Fruit fly (Drosophila melanogaster) whole organism, embryonic: Measurements from ENCODE around the gene Gr64f.

ENCODE experiments used
- B-H2 ChIP-seq: fragments of 200-800 bp; sonication (Bioruptor generic); optimal IDR thresholded peaks from 2 replicates; lab custom pipeline; 2018; ENCODE audit warnings: missing biosample characterization, mild to moderate bottlenecking, missing genetic modification characterization
- CG10565 ChIP-seq: fragments of 200-800 bp; sonication (Bioruptor generic); optimal IDR thresholded peaks from 3 replicates; lab custom pipeline; 2016; ENCODE audit warnings: missing biosample characterization, mild to moderate bottlenecking, missing genetic modification characterization
- CG11560 ChIP-seq: fragments of 200-800 bp; sonication (Bioruptor generic); IDR thresholded peaks from 3 replicates; pipeline ENCODE4 v1.3.6; 2022; ENCODE audit warnings: missing biosample characterization, missing genetic modification characterization
- CG12744 ChIP-seq: fragments of 200-800 bp; sonication (Bioruptor generic); optimal IDR thresholded peaks from 2 replicates; lab custom pipeline; 2016; ENCODE audit warnings: missing biosample characterization, missing genetic modification characterization
- CG12942 ChIP-seq: fragments of 200-800 bp; sonication (Bioruptor generic); optimal IDR thresholded peaks from 3 replicates; lab custom pipeline; 2016; ENCODE audit warnings: missing biosample characterization, missing genetic modification characterization
- CG13296 ChIP-seq: fragments of 200-800 bp; sonication (Bioruptor generic); optimal IDR thresholded peaks from 3 replicates; lab custom pipeline; 2018; ENCODE audit warnings: missing biosample characterization, mild to moderate bottlenecking, missing genetic modification characterization
- CG13624 ChIP-seq: fragments of 200-800 bp; sonication (Bioruptor generic); optimal IDR thresholded peaks from 2 replicates; lab custom pipeline; 2016; ENCODE audit warnings: missing biosample characterization, missing genetic modification characterization
- CG18262 ChIP-seq: fragments of 200-800 bp; optimal IDR thresholded peaks from 3 replicates; lab custom pipeline; 2019; ENCODE audit warnings: missing biosample characterization, mild to moderate bottlenecking, missing genetic modification characterization, moderate library complexity
- CG18599 ChIP-seq: fragments of 200-800 bp; sonication (Bioruptor generic); optimal IDR thresholded peaks from 3 replicates; lab custom pipeline; 2017; ENCODE audit warnings: missing biosample characterization, missing genetic modification characterization, mild to moderate bottlenecking, moderate library complexity, missing genetic modification reagents
- CG2120 ChIP-seq: fragments of 200-800 bp; sonication (Bioruptor generic); optimal IDR thresholded peaks from 3 replicates; lab custom pipeline; 2016; ENCODE audit warnings: missing biosample characterization, missing genetic modification characterization
- CG3163 ChIP-seq: fragments of 200-800 bp; sonication (Bioruptor generic); optimal IDR thresholded peaks from 3 replicates; lab custom pipeline; 2016; ENCODE audit warnings: missing biosample characterization, missing genetic modification characterization
- CG42726 ChIP-seq: fragments of 200-800 bp; sonication (Bioruptor generic); IDR thresholded peaks from 2 replicates; pipeline ENCODE4 v1.3.6; 2022; ENCODE audit warnings: missing biosample characterization, missing genetic modification characterization; ENCODE audit not compliant: partially characterized antibody
- CG4360 ChIP-seq: fragments of 200-800 bp; sonication (Bioruptor generic); IDR thresholded peaks from 2 replicates; pipeline ENCODE4 v1.3.6; 2022; ENCODE audit warnings: missing biosample characterization, missing genetic modification characterization
- CG4617 ChIP-seq: fragments of 200-800 bp; sonication (Bioruptor generic); optimal IDR thresholded peaks from 3 replicates; lab custom pipeline; 2016; ENCODE audit warnings: missing biosample characterization, missing genetic modification characterization, borderline replicate concordance
- CG4707 ChIP-seq: fragments of 200-800 bp; sonication (Bioruptor generic); optimal IDR thresholded peaks from 2 replicates; lab custom pipeline; 2018; ENCODE audit warnings: missing biosample characterization, mild to moderate bottlenecking, missing genetic modification characterization, moderate library complexity
- CG5180 ChIP-seq: fragments of 200-800 bp; sonication (Bioruptor generic); optimal IDR thresholded peaks from 3 replicates; lab custom pipeline; 2017; ENCODE audit warnings: missing biosample characterization, missing genetic modification characterization, mild to moderate bottlenecking, moderate library complexity, missing genetic modification reagents
- CG6272 ChIP-seq: fragments of 200-800 bp; sonication (Bioruptor generic); IDR thresholded peaks from 2 replicates; pipeline ENCODE4 v1.3.6; 2022; ENCODE audit warnings: missing biosample characterization, missing genetic modification characterization
- CG6854 ChIP-seq: fragments of 200-800 bp; sonication (Bioruptor generic); optimal IDR thresholded peaks from 3 replicates; lab custom pipeline; 2017; ENCODE audit warnings: missing biosample characterization, mild to moderate bottlenecking, missing genetic modification characterization
- CG8765 ChIP-seq: fragments of 200-800 bp; sonication (Bioruptor generic); IDR thresholded peaks from 2 replicates; pipeline ENCODE4 v1.3.6; 2022; ENCODE audit warnings: missing biosample characterization, missing genetic modification characterization
- CG9437 ChIP-seq: fragments of 200-800 bp; sonication (Bioruptor generic); optimal IDR thresholded peaks from 2 replicates; lab custom pipeline; 2018; ENCODE audit warnings: missing biosample characterization, mild to moderate bottlenecking, missing genetic modification characterization
- Dad ChIP-seq: fragments of 200-800 bp; sonication (Bioruptor generic); optimal IDR thresholded peaks from 3 replicates; lab custom pipeline; 2016; ENCODE audit warnings: missing biosample characterization, missing genetic modification characterization
- Ets65A ChIP-seq: fragments of 200-800 bp; sonication (Bioruptor generic); peaks from one replicate; lab custom pipeline; 2016; ENCODE audit warnings: missing biosample characterization, missing genetic modification characterization
- Fer1 ChIP-seq: fragments of 200-800 bp; sonication (Bioruptor generic); optimal IDR thresholded peaks from 2 replicates; lab custom pipeline; 2017; ENCODE audit warnings: missing biosample characterization, mild to moderate bottlenecking, missing genetic modification characterization
- Gug ChIP-seq: fragments of 200-800 bp; sonication (Bioruptor generic); IDR thresholded peaks from 4 replicates; pipeline ENCODE4 v1.3.6; 2022; ENCODE audit warnings: missing biosample characterization, missing genetic modification characterization
- Hmx ChIP-seq: fragments of 200-800 bp; sonication (Bioruptor generic); optimal IDR thresholded peaks from 2 replicates; lab custom pipeline; 2016; ENCODE audit warnings: missing biosample characterization, missing genetic modification characterization
- Hsf ChIP-seq: fragments of 200-800 bp; sonication (Bioruptor generic); optimal IDR thresholded peaks from 3 replicates; lab custom pipeline; 2016; ENCODE audit warnings: missing biosample characterization, missing genetic modification characterization
- MBD-R2 ChIP-seq: fragments of 200-800 bp; sonication (Bioruptor generic); IDR thresholded peaks from 2 replicates; pipeline ENCODE4 v1.3.6; 2022; ENCODE audit warnings: missing biosample characterization, missing genetic modification characterization
- Mad ChIP-seq: fragments of 200-800 bp; sonication (Bioruptor generic); optimal IDR thresholded peaks from 2 replicates; lab custom pipeline; 2016; ENCODE audit warnings: missing biosample characterization, missing genetic modification characterization
- Myb ChIP-seq: fragments of 200-800 bp; sonication (Bioruptor generic); optimal IDR thresholded peaks from 2 replicates; lab custom pipeline; 2016; ENCODE audit warnings: missing biosample characterization, missing genetic modification characterization
- NfI ChIP-seq: fragments of 200-800 bp; sonication (Bioruptor generic); optimal IDR thresholded peaks from 3 replicates; lab custom pipeline; 2018; ENCODE audit warnings: missing biosample characterization, mild to moderate bottlenecking, missing genetic modification characterization, moderate library complexity
- Optix ChIP-seq: fragments of 200-800 bp; sonication (Bioruptor generic); IDR thresholded peaks from 3 replicates; pipeline ENCODE4 v1.3.6; 2022; ENCODE audit warnings: missing biosample characterization, missing genetic modification characterization
- Rx ChIP-seq: fragments of 200-800 bp; sonication (Bioruptor generic); IDR thresholded peaks from 2 replicates; pipeline ENCODE4 v1.3.6; 2022; ENCODE audit warnings: missing biosample characterization, missing genetic modification characterization
- abd-A ChIP-seq: fragments of 200-800 bp; sonication (Bioruptor generic); optimal IDR thresholded peaks from 3 replicates; lab custom pipeline; 2019; ENCODE audit warnings: missing biosample characterization, mild to moderate bottlenecking, missing genetic modification characterization, moderate library complexity
- al ChIP-seq: fragments of 200-800 bp; sonication (Bioruptor generic); IDR thresholded peaks from 2 replicates; pipeline ENCODE4 v1.3.6; 2022; ENCODE audit warnings: missing biosample characterization, missing genetic modification characterization
- ase ChIP-seq: fragments of 200-800 bp; sonication (Bioruptor generic); IDR thresholded peaks from 3 replicates; pipeline ENCODE4 v1.3.6; 2022; ENCODE audit warnings: missing biosample characterization, missing genetic modification characterization
- dmrt11E ChIP-seq: fragments of 200-800 bp; sonication (Bioruptor generic); optimal IDR thresholded peaks from 3 replicates; lab custom pipeline; 2018; ENCODE audit warnings: missing biosample characterization, mild to moderate bottlenecking, missing genetic modification characterization, moderate library complexity
- fd102C ChIP-seq: fragments of 200-800 bp; sonication (Bioruptor generic); optimal IDR thresholded peaks from 2 replicates; lab custom pipeline; 2018; ENCODE audit warnings: missing biosample characterization, mild to moderate bottlenecking, missing genetic modification characterization, moderate library complexity
- gcm ChIP-seq: fragments of 200-800 bp; sonication (Bioruptor generic); optimal IDR thresholded peaks from 2 replicates; lab custom pipeline; 2019; ENCODE audit warnings: missing biosample characterization, mild to moderate bottlenecking, missing genetic modification characterization, moderate library complexity
- gt ChIP-seq: fragments of 200-800 bp; sonication (Bioruptor generic); IDR thresholded peaks from 2 replicates; pipeline ENCODE4 v1.3.6; 2022; ENCODE audit warnings: missing biosample characterization, missing genetic modification characterization
- hbn ChIP-seq: fragments of 200-800 bp; sonication (Bioruptor generic); IDR thresholded peaks from 2 replicates; pipeline ENCODE4 v1.3.6; 2022; ENCODE audit warnings: missing biosample characterization, missing genetic modification characterization; ENCODE audit not compliant: partially characterized antibody
- hkb ChIP-seq, 2 experiments: fragments of 200-800 bp in 1 of 2; fragments of >200 bp in 1 of 2; sonication (Bioruptor generic) in 1 of 2; IDR thresholded peaks in 1 of 2; optimal IDR thresholded peaks in 1 of 2; 2 replicates each; pipeline versions ENCODE4 v1.3.6 to Lab custom; 2017 to 2022; ENCODE audit warnings: missing biosample characterization in 1 of 2, missing genetic modification characterization in 1 of 2
- kah ChIP-seq: fragments of 200-800 bp; sonication (Bioruptor generic); optimal IDR thresholded peaks from 2 replicates; lab custom pipeline; 2018; ENCODE audit warnings: missing biosample characterization, mild to moderate bottlenecking, missing genetic modification characterization
- onecut ChIP-seq: fragments of 200-800 bp; sonication (Bioruptor generic); IDR thresholded peaks from 2 replicates; pipeline ENCODE4 v1.3.6; 2022; ENCODE audit warnings: missing biosample characterization, missing genetic modification characterization
- org-1 ChIP-seq: fragments of 200-800 bp; sonication (Bioruptor generic); optimal IDR thresholded peaks from 2 replicates; lab custom pipeline; 2017; ENCODE audit warnings: missing biosample characterization, missing genetic modification characterization
- phol ChIP-seq: fragments of 200-800 bp; sonication (Bioruptor generic); optimal IDR thresholded peaks from 3 replicates; lab custom pipeline; 2018; ENCODE audit warnings: missing biosample characterization, mild to moderate bottlenecking, missing genetic modification characterization, moderate library complexity
- pnt ChIP-seq: fragments of 200-800 bp; sonication (Bioruptor generic); optimal IDR thresholded peaks from 3 replicates; lab custom pipeline; 2016; ENCODE audit warnings: missing biosample characterization, missing genetic modification characterization
- ranshi ChIP-seq: fragments of 200-800 bp; sonication (Bioruptor generic); IDR thresholded peaks from 2 replicates; pipeline ENCODE4 v1.3.6; 2022; ENCODE audit warnings: missing biosample characterization, missing genetic modification characterization
- sens-2 ChIP-seq: fragments of 200-800 bp; sonication (Bioruptor generic); IDR thresholded peaks from 2 replicates; pipeline ENCODE4 v1.3.6; 2022; ENCODE audit warnings: missing biosample characterization, missing genetic modification characterization
- stwl ChIP-seq: fragments of 200-800 bp; sonication (Bioruptor generic); optimal IDR thresholded peaks from 3 replicates; lab custom pipeline; 2018; ENCODE audit warnings: missing biosample characterization, mild to moderate bottlenecking, missing genetic modification characterization, moderate library complexity
- vvl ChIP-seq: fragments of 200-800 bp; sonication (Bioruptor generic); IDR thresholded peaks from 2 replicates; pipeline ENCODE4 v1.3.6; 2022; ENCODE audit warnings: missing biosample characterization, missing genetic modification characterization
- wdn ChIP-seq: fragments of 200-800 bp; sonication (Bioruptor generic); IDR thresholded peaks from 2 replicates; pipeline ENCODE4 v1.3.6; 2022; ENCODE audit warnings: missing biosample characterization, missing genetic modification characterization

Gr64f gene

DNA sequence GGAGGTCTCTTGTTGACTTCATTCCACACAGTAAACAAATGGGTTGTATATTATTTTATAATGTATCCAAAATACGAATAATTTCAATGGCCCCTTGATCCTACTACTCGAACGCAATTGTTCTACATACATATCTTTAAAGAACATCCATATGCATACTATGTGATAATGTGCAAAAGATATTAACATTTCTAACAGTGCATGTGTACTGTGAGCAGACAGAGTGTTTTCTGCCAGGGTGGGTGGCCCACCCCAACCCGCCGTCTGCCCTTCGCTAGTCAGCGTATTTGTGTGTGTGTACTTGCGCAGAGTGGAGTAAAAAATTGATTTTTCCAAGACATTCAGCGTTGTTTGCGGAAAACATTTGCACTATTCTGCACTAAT lies 35.4 kb downstream of the Gr64f start (continued):
- TF ChIP-seq CG10565: no peak
- peak; percentile 82 for TF ChIP-seq vvl (GFP tag; lab: Robert Waterston, UW)
- TF ChIP-seq sens-2: peak; percentile 63; the same call in 1 of the 2 replicates
- TF ChIP-seq CG4707: peak; percentile 33
- peak; percentile 13; the same call in 1 of the 3 replicates for TF ChIP-seq Optix
- peak; percentile 97 for TF ChIP-seq onecut (GFP tag; lab: Robert Waterston, UW)
- TF ChIP-seq wdn (GFP tag; lab: Robert Waterston, UW): no peak
- TF ChIP-seq CG8765 (GFP tag; lab: Robert Waterston, UW): no peak; the same call in 1 of the 2 replicates
- TF ChIP-seq phol: peak; percentile 31
- TF ChIP-seq Mad (GFP tag; lab: Kevin White, UChicago): no peak
- TF ChIP-seq Hmx: peak; percentile 6
- TF ChIP-seq gcm (GFP tag; lab: Kevin White, UChicago): no peak
- no peak for TF ChIP-seq hbn
- TF ChIP-seq CG4360: no peak
- TF ChIP-seq stwl (tag; lab: Kevin White, UChicago): no peak
- TF ChIP-seq dmrt11E (tag; lab: Kevin White, UChicago): no peak
- TF ChIP-seq CG9437: peak; percentile 8
- TF ChIP-seq CG42726 (GFP tag; lab: Robert Waterston, UW): no peak
- TF ChIP-seq CG4617 (GFP tag; lab: Kevin White, UChicago): no peak
- no peak for TF ChIP-seq Ets65A (GFP tag; lab: Kevin White, UChicago)
- TF ChIP-seq fd102C (GFP tag; lab: Kevin White, UChicago): no peak
- peak; percentile 83 for TF ChIP-seq ranshi
- TF ChIP-seq gt (GFP tag; lab: Robert Waterston, UW): no peak
- TF ChIP-seq Gug: peak; percentile 78
- TF ChIP-seq CG13624: no peak
- no peak for TF ChIP-seq hkb (optimal IDR thresholded peaks at IDR 0.05; lab: Kevin White, UChicago)
- TF ChIP-seq hkb (GFP tag; IDR thresholded peaks at IDR 0.05; lab: Robert Waterston, UW): peak; percentile 80
- TF ChIP-seq CG12744 (GFP tag; lab: Kevin White, UChicago): no peak
- TF ChIP-seq CG18599 (GFP tag; lab: Kevin White, UChicago): peak; percentile 66
- no peak for TF ChIP-seq kah (GFP tag; lab: Kevin White, UChicago)
- no peak for TF ChIP-seq B-H2 (GFP tag; lab: Kevin White, UChicago)
- no peak for TF ChIP-seq CG11560 (tag; lab: Robert Waterston, UW)
- peak; percentile 37 for TF ChIP-seq Hsf (GFP tag; lab: Kevin White, UChicago)
- peak; percentile 78 for TF ChIP-seq ase (GFP tag; lab: Robert Waterston, UW)
- TF ChIP-seq Dad (GFP tag; lab: Kevin White, UChicago): no peak
- peak; percentile 51 for TF ChIP-seq Fer1 (GFP tag; lab: Kevin White, UChicago)
- peak; percentile 75 for TF ChIP-seq NfI
- TF ChIP-seq CG6854 (GFP tag; lab: Kevin White, UChicago): no peak
- TF ChIP-seq CG3163 (GFP tag; lab: Kevin White, UChicago): no peak
- TF ChIP-seq CG6272 (GFP tag; lab: Robert Waterston, UW): peak; percentile 35
- no peak for TF ChIP-seq CG13296 (GFP tag; lab: Kevin White, UChicago)
- no peak for TF ChIP-seq CG12942 (GFP tag; lab: Kevin White, UChicago)
- no peak for TF ChIP-seq abd-A
- peak; percentile 20 for TF ChIP-seq pnt
- TF ChIP-seq al (GFP tag; lab: Robert Waterston, UW): peak; percentile 46; the same call in 1 of the 2 replicates
- peak; percentile 34 for TF ChIP-seq MBD-R2
- peak; percentile 5 for TF ChIP-seq CG2120
- TF ChIP-seq CG5180 (GFP tag; lab: Kevin White, UChicago): no peak
- TF ChIP-seq Myb (GFP tag; lab: Kevin White, UChicago): no peak
- peak; percentile 68 for TF ChIP-seq Rx (GFP tag; lab: Robert Waterston, UW)
- TF ChIP-seq org-1 (GFP tag; lab: Kevin White, UChicago): no peak
- TF ChIP-seq CG18262 (tag; lab: Kevin White, UChicago): peak; percentile 22
